Fruit fly (Drosophila melanogaster) whole organism, embryonic: ENCODE results near the gene AIMP2.

ENCODE experiments used
- C15 ChIP-seq: fragments of 200-800 bp; sonication (Bioruptor generic); IDR thresholded peaks from 3 replicates; pipeline ENCODE4 v1.3.6; 2022; ENCODE audit warnings: missing biosample characterization, missing genetic modification characterization
- CG10267 ChIP-seq: fragments of 200-800 bp; sonication (Bioruptor generic); optimal IDR thresholded peaks from 2 replicates; lab custom pipeline; 2018; ENCODE audit warnings: missing biosample characterization, mild to moderate bottlenecking, missing genetic modification characterization, moderate library complexity
- CG10543 ChIP-seq: fragments of 200-800 bp; sonication (Bioruptor generic); optimal IDR thresholded peaks from 3 replicates; lab custom pipeline; 2017; ENCODE audit warnings: missing biosample characterization, mild to moderate bottlenecking, missing genetic modification characterization, moderate library complexity
- CG11398 ChIP-seq: fragments of 200-800 bp; sonication (Bioruptor generic); optimal IDR thresholded peaks from 2 replicates; lab custom pipeline; 2016; ENCODE audit warnings: missing biosample characterization, missing genetic modification characterization
- CG11456 ChIP-seq: fragments of 200-800 bp; sonication (Bioruptor generic); IDR thresholded peaks from 3 replicates; pipeline ENCODE4 v1.3.6; 2022; ENCODE audit warnings: missing biosample characterization, missing genetic modification characterization
- CG11695 ChIP-seq: fragments of 200-800 bp; sonication (Bioruptor generic); IDR thresholded peaks from 3 replicates; pipeline ENCODE4 v1.3.6; 2022; ENCODE audit warnings: missing biosample characterization, missing genetic modification characterization
- CG12391 ChIP-seq: fragments of 200-800 bp; sonication (Bioruptor generic); optimal IDR thresholded peaks from 3 replicates; lab custom pipeline; 2018; ENCODE audit warnings: missing biosample characterization, mild to moderate bottlenecking, missing genetic modification characterization, moderate library complexity
- CG12942 ChIP-seq: fragments of 200-800 bp; sonication (Bioruptor generic); optimal IDR thresholded peaks from 3 replicates; lab custom pipeline; 2016; ENCODE audit warnings: missing biosample characterization, missing genetic modification characterization
- CG13287 ChIP-seq: fragments of 200-800 bp; sonication (Bioruptor generic); IDR thresholded peaks from 2 replicates; pipeline ENCODE4 v1.3.6; 2022; ENCODE audit warnings: missing biosample characterization, missing genetic modification characterization; ENCODE audit not compliant: partially characterized antibody
- CG14441 ChIP-seq: fragments of 200-800 bp; sonication (Bioruptor generic); IDR thresholded peaks from 2 replicates; pipeline ENCODE4 v1.3.6; 2022; ENCODE audit warnings: missing biosample characterization, missing genetic modification characterization
- CG15269 ChIP-seq: fragments of 200-800 bp; sonication (Bioruptor generic); optimal IDR thresholded peaks from 2 replicates; lab custom pipeline; 2018; ENCODE audit warnings: missing biosample characterization, mild to moderate bottlenecking, missing genetic modification characterization, moderate library complexity
- CG1529 ChIP-seq: fragments of 200-800 bp; sonication (Bioruptor generic); optimal IDR thresholded peaks from 3 replicates; lab custom pipeline; 2018; ENCODE audit warnings: missing biosample characterization, missing genetic modification characterization
- CG16779 ChIP-seq: fragments of 200-800 bp; sonication (Bioruptor generic); IDR thresholded peaks from 2 replicates; pipeline ENCODE4 v1.3.6; 2022; ENCODE audit warnings: missing biosample characterization, missing genetic modification characterization
- CG1832 ChIP-seq: fragments of 200-800 bp; sonication (Bioruptor generic); optimal IDR thresholded peaks from 2 replicates; lab custom pipeline; 2017; ENCODE audit warnings: missing biosample characterization, mild to moderate bottlenecking, missing genetic modification characterization, inconsistent platforms
- CG18599 ChIP-seq: fragments of 200-800 bp; sonication (Bioruptor generic); optimal IDR thresholded peaks from 3 replicates; lab custom pipeline; 2017; ENCODE audit warnings: missing biosample characterization, missing genetic modification characterization, mild to moderate bottlenecking, moderate library complexity, missing genetic modification reagents
- CG31365 ChIP-seq: fragments of 200-800 bp; sonication (Bioruptor generic); optimal IDR thresholded peaks from 2 replicates; lab custom pipeline; 2018; ENCODE audit warnings: missing biosample characterization, mild to moderate bottlenecking, missing genetic modification characterization
- CG3407 ChIP-seq: fragments of 200-800 bp; sonication (Bioruptor generic); optimal IDR thresholded peaks from 2 replicates; lab custom pipeline; 2018; ENCODE audit warnings: missing biosample characterization, mild to moderate bottlenecking, missing genetic modification characterization
- CG4730 ChIP-seq: fragments of 200-800 bp; sonication (Bioruptor generic); IDR thresholded peaks from 2 replicates; pipeline ENCODE4 v1.3.6; 2022; ENCODE audit warnings: missing biosample characterization, missing genetic modification characterization
- CG7271 ChIP-seq: fragments of 200-800 bp; sonication (Bioruptor generic); optimal IDR thresholded peaks from 2 replicates; lab custom pipeline; 2018; ENCODE audit warnings: missing biosample characterization, mild to moderate bottlenecking, missing genetic modification characterization, moderate library complexity
- CG7556 ChIP-seq: fragments of 200-800 bp; sonication (Bioruptor generic); optimal IDR thresholded peaks from 2 replicates; lab custom pipeline; 2017; ENCODE audit warnings: missing biosample characterization, mild to moderate bottlenecking, missing genetic modification characterization
- CG7839 ChIP-seq: fragments of 200-800 bp; sonication (Bioruptor generic); optimal IDR thresholded peaks from 3 replicates; lab custom pipeline; 2018; ENCODE audit warnings: missing biosample characterization, mild to moderate bottlenecking, missing genetic modification characterization, moderate library complexity
- CG7963 ChIP-seq: fragments of 200-800 bp; sonication (Bioruptor generic); IDR thresholded peaks from 3 replicates; pipeline ENCODE4 v1.3.6; 2022; ENCODE audit warnings: missing biosample characterization, missing genetic modification characterization; ENCODE audit not compliant: partially characterized antibody
- CG8281 ChIP-seq: fragments of 200-800 bp; sonication (Bioruptor generic); optimal IDR thresholded peaks from 2 replicates; lab custom pipeline; 2018; ENCODE audit warnings: missing biosample characterization, mild to moderate bottlenecking, missing genetic modification characterization, moderate library complexity
- CG8290 ChIP-seq, 3 experiments: fragments of 200-800 bp; sonication (Bioruptor generic); optimal IDR thresholded peaks; 2 replicates each; lab custom pipeline; 2016 to 2019; ENCODE audit warnings: missing biosample characterization in 3 of 3, missing genetic modification characterization in 3 of 3, mild to moderate bottlenecking in 2 of 3, moderate library complexity in 1 of 3
- CG8388 ChIP-seq: fragments of 200-800 bp; sonication (Bioruptor generic); optimal IDR thresholded peaks from 2 replicates; lab custom pipeline; 2019; ENCODE audit warnings: missing biosample characterization, mild to moderate bottlenecking, missing genetic modification characterization, moderate library complexity
- CG8924 ChIP-seq: fragments of 200-800 bp; optimal IDR thresholded peaks from 3 replicates; lab custom pipeline; 2019; ENCODE audit warnings: missing biosample characterization, mild to moderate bottlenecking, missing genetic modification characterization, moderate library complexity
- CG9876 ChIP-seq: fragments of 200-800 bp; sonication (Bioruptor generic); optimal IDR thresholded peaks from 2 replicates; lab custom pipeline; 2016; ENCODE audit warnings: missing biosample characterization, missing genetic modification characterization
- Dll ChIP-seq: fragments of 200-800 bp; sonication (Bioruptor generic); IDR thresholded peaks from 4 replicates; pipeline ENCODE4 v1.3.6; 2022; ENCODE audit warnings: missing biosample characterization, missing genetic modification characterization; ENCODE audit not compliant: partially characterized antibody
- Dp ChIP-seq: fragments of 200-800 bp; sonication (Bioruptor generic); optimal IDR thresholded peaks from 2 replicates; lab custom pipeline; 2018; ENCODE audit warnings: missing biosample characterization, mild to moderate bottlenecking, missing genetic modification characterization, moderate library complexity
- Hmx ChIP-seq: fragments of 200-800 bp; sonication (Bioruptor generic); optimal IDR thresholded peaks from 2 replicates; lab custom pipeline; 2016; ENCODE audit warnings: missing biosample characterization, missing genetic modification characterization
- Hr78 ChIP-seq, 2 experiments: fragments of 200-800 bp in 1 of 2; fragments of >200 bp in 1 of 2; sonication (Bioruptor generic) in 1 of 2; optimal IDR thresholded peaks; 2 replicates each; lab custom pipeline; 2017 to 2019; ENCODE audit warnings: missing biosample characterization in 2 of 2, missing genetic modification characterization in 2 of 2, mild to moderate bottlenecking in 1 of 2, moderate library complexity in 1 of 2
- Hsf ChIP-seq: fragments of 200-800 bp; sonication (Bioruptor generic); optimal IDR thresholded peaks from 3 replicates; lab custom pipeline; 2016; ENCODE audit warnings: missing biosample characterization, missing genetic modification characterization
- Mad ChIP-seq: fragments of 200-800 bp; sonication (Bioruptor generic); optimal IDR thresholded peaks from 2 replicates; lab custom pipeline; 2016; ENCODE audit warnings: missing biosample characterization, missing genetic modification characterization
- Med ChIP-seq: fragments of 200-800 bp; sonication (Bioruptor generic); peaks from one replicate; lab custom pipeline; 2016; ENCODE audit warnings: missing biosample characterization, missing genetic modification characterization, mild to moderate bottlenecking, inconsistent platforms, moderate library complexity
- ase ChIP-seq: fragments of 200-800 bp; sonication (Bioruptor generic); IDR thresholded peaks from 3 replicates; pipeline ENCODE4 v1.3.6; 2022; ENCODE audit warnings: missing biosample characterization, missing genetic modification characterization
- chinmo ChIP-seq: fragments of 200-800 bp; sonication (Bioruptor generic); IDR thresholded peaks from 4 replicates; pipeline ENCODE4 v1.3.6; 2022; ENCODE audit warnings: missing biosample characterization, missing genetic modification characterization; ENCODE audit not compliant: partially characterized antibody
- corto ChIP-seq: fragments of 200-800 bp; sonication (Bioruptor generic); optimal IDR thresholded peaks from 2 replicates; lab custom pipeline; 2016; ENCODE audit warnings: missing biosample characterization, mild to moderate bottlenecking, missing genetic modification characterization, moderate library complexity
- cwo ChIP-seq: fragments of 200-800 bp; sonication (Bioruptor generic); optimal IDR thresholded peaks from 3 replicates; lab custom pipeline; 2017; ENCODE audit warnings: missing biosample characterization, missing genetic modification characterization, mild to moderate bottlenecking, moderate library complexity, missing genetic modification reagents
- ewg ChIP-seq: fragments of 200-800 bp; sonication (Bioruptor generic); optimal IDR thresholded peaks from 3 replicates; lab custom pipeline; 2017; ENCODE audit warnings: mild to moderate bottlenecking, missing biosample characterization, missing genetic modification reagents, missing genetic modification characterization
- gce ChIP-seq: fragments of 200-800 bp; sonication (Bioruptor generic); IDR thresholded peaks from 3 replicates; pipeline ENCODE4 v1.3.6; 2022; ENCODE audit warnings: missing biosample characterization, missing genetic modification characterization
- grau ChIP-seq: fragments of 200-800 bp; optimal IDR thresholded peaks from 3 replicates; lab custom pipeline; 2019; ENCODE audit warnings: missing biosample characterization, mild to moderate bottlenecking, missing genetic modification characterization, moderate library complexity
- hkb ChIP-seq, 2 experiments: fragments of 200-800 bp in 1 of 2; fragments of >200 bp in 1 of 2; sonication (Bioruptor generic) in 1 of 2; IDR thresholded peaks in 1 of 2; optimal IDR thresholded peaks in 1 of 2; 2 replicates each; pipeline versions ENCODE4 v1.3.6 to Lab custom; 2017 to 2022; ENCODE audit warnings: missing biosample characterization in 1 of 2, missing genetic modification characterization in 1 of 2
- kay ChIP-seq: fragments of 200-800 bp; sonication (Bioruptor generic); optimal IDR thresholded peaks from 2 replicates; lab custom pipeline; 2016; ENCODE audit warnings: missing biosample characterization, missing genetic modification characterization
- kni ChIP-seq: fragments of 200-800 bp; sonication (Bioruptor generic); optimal IDR thresholded peaks from 3 replicates; lab custom pipeline; 2017; ENCODE audit warnings: mild to moderate bottlenecking, missing biosample characterization, missing genetic modification reagents, missing genetic modification characterization
- sug ChIP-seq: fragments of 200-800 bp; optimal IDR thresholded peaks from 2 replicates; lab custom pipeline; 2019; ENCODE audit warnings: missing biosample characterization, mild to moderate bottlenecking, missing genetic modification characterization, moderate library complexity
- tgo ChIP-seq: fragments of 200-800 bp; sonication (Bioruptor generic); IDR thresholded peaks from 3 replicates; pipeline ENCODE4 v1.3.6; 2022; ENCODE audit warnings: missing biosample characterization, missing genetic modification characterization
- trh ChIP-seq: fragments of 200-800 bp; sonication (Bioruptor generic); optimal IDR thresholded peaks from 2 replicates; lab custom pipeline; 2016; ENCODE audit warnings: missing biosample characterization, missing genetic modification characterization
- vfl ChIP-seq: fragments of 200-800 bp; sonication (Bioruptor generic); optimal IDR thresholded peaks from 2 replicates; lab custom pipeline; 2016; ENCODE audit warnings: missing biosample characterization, missing genetic modification characterization

The AIMP2 gene

DNA sequence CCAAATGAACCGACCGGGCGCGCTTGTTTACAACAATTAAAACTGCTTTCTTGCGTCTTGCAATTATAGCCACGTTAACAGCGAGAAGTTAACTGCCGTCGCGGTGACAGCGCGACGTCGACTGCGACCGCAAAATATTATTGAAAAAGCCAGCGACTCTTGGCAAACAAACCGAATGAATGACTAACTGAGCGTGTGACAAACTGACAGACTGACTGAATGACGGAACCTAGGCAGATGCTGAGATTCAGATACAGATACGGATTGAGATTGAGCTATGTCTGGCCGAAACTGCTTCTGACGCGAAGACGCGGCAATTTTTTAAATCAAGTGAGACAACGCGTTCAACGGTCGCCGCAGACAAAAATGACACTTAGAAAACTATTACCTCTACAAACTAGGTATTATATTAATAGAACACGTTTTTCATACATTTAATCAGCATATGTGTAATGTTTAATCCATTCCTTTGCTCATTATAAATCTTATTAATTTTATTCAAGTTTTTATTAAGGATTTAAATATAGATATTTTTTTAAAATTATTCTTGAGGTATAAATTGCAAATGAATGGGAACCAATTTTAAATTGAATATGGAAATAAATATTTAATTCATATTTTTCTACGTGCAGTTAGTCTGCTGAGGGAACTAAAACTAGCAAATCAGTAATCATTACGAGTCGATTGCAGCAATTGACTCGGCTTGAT, 51.1 kb downstream of the AIMP2 start:
- peak; percentile 10 for TF ChIP-seq sug (tag; lab: Kevin White, UChicago)
- TF ChIP-seq ase (GFP tag; lab: Robert Waterston, UW) = no peak
- no peak for TF ChIP-seq Hsf
- no peak for TF ChIP-seq ewg
- TF ChIP-seq CG12391 (tag; lab: Kevin White, UChicago) = no peak
- no peak for TF ChIP-seq hkb (optimal IDR thresholded peaks at IDR 0.05; lab: Kevin White, UChicago)
- no peak for TF ChIP-seq hkb (GFP tag; IDR thresholded peaks at IDR 0.05; lab: Robert Waterston, UW)
- TF ChIP-seq grau (tag; lab: Kevin White, UChicago) = peak; percentile 34
- TF ChIP-seq tgo = no peak
- TF ChIP-seq CG11456 (GFP tag; lab: Robert Waterston, UW) = no peak
- TF ChIP-seq CG8281 (tag; lab: Kevin White, UChicago) = peak; percentile 99
- no peak for TF ChIP-seq kay (GFP tag; lab: Kevin White, UChicago)
- no peak for TF ChIP-seq CG10267 (tag; lab: Kevin White, UChicago)
- no peak for TF ChIP-seq kni (GFP tag; lab: Kevin White, UChicago)
- TF ChIP-seq CG11695 (GFP tag; lab: Robert Waterston, UW) = no peak
- no peak for TF ChIP-seq Hmx
- TF ChIP-seq CG8290 (GFP tag; optimal IDR thresholded peaks at IDR 0.05; lab: Kevin White, UChicago) = no peak
- no peak for TF ChIP-seq CG8290 (tag; optimal IDR thresholded peaks at IDR 0.05; lab: Kevin White, UChicago)
- no peak for TF ChIP-seq CG16779
- TF ChIP-seq Dll = no peak
- TF ChIP-seq vfl (GFP tag; lab: Kevin White, UChicago) = no peak
- no peak for TF ChIP-seq CG14441
- no peak for TF ChIP-seq CG13287
- TF ChIP-seq CG12942 = no peak
- no peak for TF ChIP-seq CG7963 (GFP tag; lab: Robert Waterston, UW)
- TF ChIP-seq CG8924 = peak; percentile 11
- no peak for TF ChIP-seq CG1529 (GFP tag; lab: Kevin White, UChicago)
- peak; percentile 21 for TF ChIP-seq CG7556 (GFP tag; lab: Kevin White, UChicago)
- peak; percentile 15 for TF ChIP-seq CG7839 (tag; lab: Kevin White, UChicago)
- no peak for TF ChIP-seq Hr78 (GFP tag; optimal IDR thresholded peaks at IDR 0.05; lab: Kevin White, UChicago)
- peak; percentile 4 for TF ChIP-seq CG18599 (GFP tag; lab: Kevin White, UChicago)
- no peak for TF ChIP-seq C15 (GFP tag; lab: Robert Waterston, UW)
- TF ChIP-seq corto = no peak
- TF ChIP-seq CG9876 = no peak
- no peak for TF ChIP-seq CG7271 (tag; lab: Kevin White, UChicago)
- TF ChIP-seq CG3407 = no peak
- TF ChIP-seq CG10543 (GFP tag; lab: Kevin White, UChicago) = no peak
- no peak for TF ChIP-seq Dp (GFP tag; lab: Kevin White, UChicago)
- no peak for TF ChIP-seq CG1832 (GFP tag; lab: Kevin White, UChicago)
- no peak for TF ChIP-seq CG4730 (GFP tag; lab: Robert Waterston, UW)
- TF ChIP-seq gce (GFP tag; lab: Robert Waterston, UW) = no peak
- peak; percentile 31 for TF ChIP-seq cwo (GFP tag; lab: Kevin White, UChicago)
- no peak for TF ChIP-seq CG31365 (tag; lab: Kevin White, UChicago)
- TF ChIP-seq CG15269 (tag; lab: Kevin White, UChicago) = peak; percentile 13
- no peak for TF ChIP-seq CG8388 (GFP tag; lab: Kevin White, UChicago)
- TF ChIP-seq CG11398 (GFP tag; lab: Kevin White, UChicago) = no peak
- no peak for TF ChIP-seq Mad
- peak; percentile 17 for TF ChIP-seq Med (GFP tag; lab: Kevin White, UChicago)
- TF ChIP-seq trh (GFP tag; lab: Kevin White, UChicago) = no peak
- TF ChIP-seq chinmo = 0 out of 4 replicates have a peak, but pooled peaks have one; percentile 26
